Worm (Caenorhabditis elegans) whole organism, L3 larva: ENCODE data around the gene bath-26.

Source experiments
- aly-2 ChIP-seq: fragments of 150-350 bp; optimal IDR thresholded peaks from 2 replicates; lab custom pipeline; 2014; ENCODE audit warnings: missing biosample characterization, missing genetic modification characterization
- egl-27 ChIP-seq: sonication (generic microtip); optimal IDR thresholded peaks from 4 replicates; lab custom pipeline; 2017; ENCODE audit warnings: missing biosample characterization, missing genetic modification reagents, missing genetic modification characterization
- nfya-1 ChIP-seq: sonication (generic microtip); optimal IDR thresholded peaks from 2 replicates; lab custom pipeline; 2017; ENCODE audit warnings: missing genetic modification characterization, mild to moderate bottlenecking, missing compliant biosample characterization, antibody characterized with exemption, moderate library complexity; ENCODE audit not compliant: insufficient read depth
- nhr-67 ChIP-seq: fragments of 150-350 bp; optimal IDR thresholded peaks from 2 replicates; lab custom pipeline; 2014; ENCODE audit warnings: missing biosample characterization, missing genetic modification characterization
- pqm-1 ChIP-seq: fragments of 150-350 bp; optimal IDR thresholded peaks from 2 replicates; lab custom pipeline; 2017; ENCODE audit warnings: missing biosample characterization, missing genetic modification characterization, inconsistent platforms
- skn-1 ChIP-seq: fragments of 150-350 bp; optimal IDR thresholded peaks from 2 replicates; lab custom pipeline; 2014; ENCODE audit warnings: missing biosample characterization, missing genetic modification characterization
- unc-39 ChIP-seq: sonication (generic microtip); optimal IDR thresholded peaks from 4 replicates; lab custom pipeline; 2017; ENCODE audit warnings: missing biosample characterization, missing genetic modification characterization

DNA sequence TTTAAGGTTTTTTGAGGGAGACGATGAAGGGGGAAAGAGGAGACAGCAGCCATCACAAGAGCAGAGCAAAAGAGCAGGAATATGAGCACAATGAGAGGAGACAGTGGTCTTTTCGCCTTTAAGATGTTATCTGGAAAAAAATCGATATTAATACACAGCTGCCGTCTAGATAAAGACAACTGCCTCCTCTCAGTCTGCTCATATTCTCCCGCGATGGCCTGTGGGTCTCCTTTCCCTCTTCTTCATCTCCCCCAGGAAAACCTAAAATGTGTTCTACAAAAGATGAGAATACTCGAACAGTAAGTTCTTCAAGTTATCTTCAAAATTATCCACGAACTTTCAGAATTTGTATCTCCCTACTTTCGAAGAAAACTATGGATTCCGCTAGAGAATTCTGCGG is 50.1 kb downstream of the bath-26 start, which contains the start of the genes fbxb-52 and fbxb-51:
- TF ChIP-seq nhr-67 (tag; lab: Kevin White, UChicago) (no peak), skn-1 (tag; lab: Kevin White, UChicago) (no peak), unc-39 (tag; lab: Kevin White, UChicago) (no peak), pqm-1 (tag; lab: Kevin White, UChicago) (no peak), aly-2 (tag; lab: Kevin White, UChicago) (no peak), egl-27 (tag; lab: Kevin White, UChicago) (no peak), nfya-1 (tag; lab: Kevin White, UChicago) (no peak)
